Fruit fly (Drosophila melanogaster) whole organism, pupa: ENCODE measurements around the gene BCAS2.
"Not testable (repeated sequence)": the region's sequence is repeated elsewhere in the genome, so short reads cannot be mapped to it uniquely, and the experiment has no call there.

ENCODE experiments used
- CG10348 ChIP-seq: fragments of 200-800 bp; sonication (Bioruptor generic); IDR thresholded peaks from 2 replicates; pipeline ENCODE4 v1.3.6; 2022; ENCODE audit warnings: missing biosample characterization, missing genetic modification characterization
- CG12605 ChIP-seq: fragments of 200-800 bp; sonication (Bioruptor generic); IDR thresholded peaks from 2 replicates; pipeline ENCODE4 v1.3.6; 2022; ENCODE audit warnings: missing biosample characterization, missing genetic modification characterization
- CG13204 ChIP-seq: fragments of 200-800 bp; sonication (Bioruptor generic); optimal IDR thresholded peaks from 2 replicates; lab custom pipeline; 2018; ENCODE audit warnings: missing biosample characterization, mild to moderate bottlenecking, missing genetic modification characterization, moderate library complexity
- CG14655 ChIP-seq: fragments of 200-800 bp; sonication (Bioruptor generic); optimal IDR thresholded peaks from 3 replicates; lab custom pipeline; 2017; ENCODE audit warnings: mild to moderate bottlenecking, missing biosample characterization, missing genetic modification reagents, missing genetic modification characterization
- CG15710 ChIP-seq: fragments of 200-800 bp; sonication (Bioruptor generic); optimal IDR thresholded peaks from 2 replicates; lab custom pipeline; 2018; ENCODE audit warnings: missing biosample characterization, mild to moderate bottlenecking, missing genetic modification characterization, moderate library complexity
- CG17806 ChIP-seq: fragments of 200-800 bp; sonication (Bioruptor generic); optimal IDR thresholded peaks from 2 replicates; lab custom pipeline; 2018; ENCODE audit warnings: missing biosample characterization, mild to moderate bottlenecking, missing genetic modification characterization, moderate library complexity
- CG32121 ChIP-seq: fragments of 200-800 bp; sonication (Bioruptor generic); IDR thresholded peaks from 2 replicates; pipeline ENCODE4 v1.3.6; 2022; ENCODE audit warnings: missing biosample characterization, missing genetic modification characterization
- CG34367 ChIP-seq: fragments of 200-800 bp; sonication (Bioruptor generic); optimal IDR thresholded peaks from 2 replicates; lab custom pipeline; 2018; ENCODE audit warnings: missing biosample characterization, mild to moderate bottlenecking, missing genetic modification characterization
- CG4496 ChIP-seq: fragments of 200-800 bp; sonication (Bioruptor generic); IDR thresholded peaks from 3 replicates; pipeline ENCODE4 v1.3.6; 2022; ENCODE audit warnings: missing biosample characterization, missing genetic modification characterization
- CG8159 ChIP-seq: fragments of 200-800 bp; sonication (Bioruptor generic); optimal IDR thresholded peaks from 3 replicates; lab custom pipeline; 2018; ENCODE audit warnings: missing biosample characterization, mild to moderate bottlenecking, missing genetic modification characterization, moderate library complexity
- CG8301 ChIP-seq: fragments of 200-800 bp; sonication (Bioruptor generic); optimal IDR thresholded peaks from 2 replicates; lab custom pipeline; 2018; ENCODE audit warnings: missing biosample characterization, mild to moderate bottlenecking, missing genetic modification characterization
- CG9948 ChIP-seq: fragments of 200-800 bp; sonication (Bioruptor generic); optimal IDR thresholded peaks from 2 replicates; lab custom pipeline; 2018; ENCODE audit warnings: missing biosample characterization, mild to moderate bottlenecking, missing genetic modification characterization, moderate library complexity
- D1 ChIP-seq: fragments of 200-800 bp; sonication (Bioruptor generic); optimal IDR thresholded peaks from 2 replicates; lab custom pipeline; 2018; ENCODE audit warnings: missing biosample characterization, mild to moderate bottlenecking, missing genetic modification characterization, moderate library complexity
- EcR ChIP-seq: fragments of 200-800 bp; sonication (Bioruptor generic); optimal IDR thresholded peaks from 3 replicates; lab custom pipeline; 2019; ENCODE audit warnings: missing biosample characterization, missing genetic modification characterization, mild to moderate bottlenecking, moderate library complexity, missing genetic modification reagents
- Ets98B ChIP-seq: fragments of 200-800 bp; sonication (Bioruptor generic); IDR thresholded peaks from 2 replicates; pipeline ENCODE4 v1.3.6; 2022; ENCODE audit warnings: missing biosample characterization, missing genetic modification characterization
- Pif1A ChIP-seq: fragments of 200-800 bp; sonication (Bioruptor generic); optimal IDR thresholded peaks from 3 replicates; lab custom pipeline; 2016; ENCODE audit warnings: missing biosample characterization, missing genetic modification characterization
- Pif1B ChIP-seq: fragments of 200-800 bp; sonication (Bioruptor generic); optimal IDR thresholded peaks from 3 replicates; lab custom pipeline; 2016; ENCODE audit warnings: missing biosample characterization, missing genetic modification characterization
- Snoo ChIP-seq: fragments of 200-800 bp; sonication (Bioruptor generic); optimal IDR thresholded peaks from 3 replicates; lab custom pipeline; 2017; ENCODE audit warnings: missing biosample characterization, mild to moderate bottlenecking, missing genetic modification characterization, inconsistent platforms
- fd96Ca ChIP-seq: fragments of 200-800 bp; sonication (Bioruptor generic); IDR thresholded peaks from 3 replicates; pipeline ENCODE4 v1.3.6; 2022; ENCODE audit warnings: missing biosample characterization, missing genetic modification characterization
- gl ChIP-seq: fragments of 200-800 bp; sonication (Bioruptor generic); optimal IDR thresholded peaks from 2 replicates; lab custom pipeline; 2018; ENCODE audit warnings: missing biosample characterization, mild to moderate bottlenecking, missing genetic modification characterization
- rn ChIP-seq: fragments of 200-800 bp; sonication (Bioruptor generic); IDR thresholded peaks from 2 replicates; pipeline ENCODE4 v1.3.6; 2022; ENCODE audit warnings: missing biosample characterization, missing genetic modification characterization

Gene BCAS2

dm6 chr3R:27921982-27922672, at the start of gene BCAS2:
TSS of gene BCAS2 (minus strand) at chr3R:27922356.
- TF ChIP-seq Pif1A (GFP tag; lab: Kevin White, UChicago): no peak
- no peak for TF ChIP-seq CG34367
- TF ChIP-seq CG14655 (GFP tag; lab: Kevin White, UChicago): no peak
- no peak for TF ChIP-seq Ets98B (GFP tag; lab: Robert Waterston, UW)
- no peak for TF ChIP-seq CG9948 (tag; lab: Kevin White, UChicago)
- no peak for TF ChIP-seq CG17806 (tag; lab: Kevin White, UChicago)

- not testable (repeated sequence) for TF ChIP-seq CG4496 (GFP tag; lab: Robert Waterston, UW); gl; CG17806 (tag; lab: Kevin White, UChicago)
- TF ChIP-seq, all 21 proteins: peak for 0; not testable (repeated sequence) for 21
Measured at dm6 chr3R:27963119-27963518, 41.0 kb upstream of the BCAS2 start, which contains the start of the genes CG31131 and CG4849. TSS of gene CG31131 (minus strand) at chr3R:27963219. TSS of gene CG4849 (plus strand) at chr3R:27963415.

dm6 chr3R:27960473-27960872, 38.3 kb upstream of the BCAS2 start, which contains the start of gene CG31253:
TSS of gene CG31253 (minus strand) at chr3R:27960573.
- TF ChIP-seq Pif1B; CG15710 (tag; lab: Kevin White, UChicago); CG34367: not testable (repeated sequence)

- not testable (repeated sequence) for TF ChIP-seq gl; CG15710 (tag; lab: Kevin White, UChicago); CG14655 (GFP tag; lab: Kevin White, UChicago)
Measured at dm6 chr3R:27959145-27959544, 37.0 kb upstream of the BCAS2 start, which contains the start of the genes CG42487 and CG4884. TSS of gene CG42487 (minus strand) at chr3R:27959245. TSS of gene CG4884 (minus strand) at chr3R:27959245.

- TF ChIP-seq CG4496 (GFP tag; lab: Robert Waterston, UW): no peak
- no peak for TF ChIP-seq CG13204 (GFP tag; lab: Kevin White, UChicago)
- no peak for TF ChIP-seq Pif1B
- no peak for TF ChIP-seq EcR
- no peak for TF ChIP-seq CG14655 (GFP tag; lab: Kevin White, UChicago)
- no peak for TF ChIP-seq rn (GFP tag; lab: Robert Waterston, UW)
- no peak for TF ChIP-seq gl
- TF ChIP-seq fd96Ca: no peak
- TF ChIP-seq CG17806 (tag; lab: Kevin White, UChicago): no peak
- no peak for TF ChIP-seq CG34367
- no peak for TF ChIP-seq CG8301 (tag; lab: Kevin White, UChicago)
- TF ChIP-seq CG9948 (tag; lab: Kevin White, UChicago): no peak
- no peak for TF ChIP-seq Snoo (tag; lab: Kevin White, UChicago)
- TF ChIP-seq CG12605 (GFP tag; lab: Robert Waterston, UW): no peak
- TF ChIP-seq Ets98B (GFP tag; lab: Robert Waterston, UW): no peak
- no peak for TF ChIP-seq CG8159 (tag; lab: Kevin White, UChicago)
- TF ChIP-seq D1 (tag; lab: Kevin White, UChicago): no peak
- no peak for TF ChIP-seq CG15710 (tag; lab: Kevin White, UChicago)
Measured at dm6 chr3R:27957967-27958366, 35.8 kb upstream of the BCAS2 start.

dm6 chr3R:27954533-27954932, 32.4 kb upstream of the BCAS2 start, which contains the start of gene Nep7:
TSS of gene Nep7 (plus strand) at chr3R:27954917.
- no peak for TF ChIP-seq CG8159 (tag; lab: Kevin White, UChicago)
- TF ChIP-seq CG13204 (GFP tag; lab: Kevin White, UChicago): no peak
- TF ChIP-seq CG12605 (GFP tag; lab: Robert Waterston, UW): peak; percentile 48; the same call in 1 of the 2 replicates
- no peak for TF ChIP-seq D1 (tag; lab: Kevin White, UChicago)
- TF ChIP-seq CG32121 (GFP tag; lab: Robert Waterston, UW): peak; percentile 63; the same call in 1 of the 2 replicates
- peak; percentile 56; the same call in 2 of the 3 replicates for TF ChIP-seq CG4496 (GFP tag; lab: Robert Waterston, UW)
- peak; percentile 50; the same call in 1 of the 2 replicates for TF ChIP-seq Ets98B (GFP tag; lab: Robert Waterston, UW)
- TF ChIP-seq fd96Ca: peak; percentile 78

- TF ChIP-seq gl (no peak), CG15710 (tag; lab: Kevin White, UChicago) (no peak), CG9948 (tag; lab: Kevin White, UChicago) (no peak), CG10348 (GFP tag; lab: Robert Waterston, UW) (no peak), CG8301 (tag; lab: Kevin White, UChicago) (no peak), CG13204 (GFP tag; lab: Kevin White, UChicago) (no peak), CG12605 (GFP tag; lab: Robert Waterston, UW) (no peak), rn (GFP tag; lab: Robert Waterston, UW) (no peak), CG17806 (tag; lab: Kevin White, UChicago) (no peak), Ets98B (GFP tag; lab: Robert Waterston, UW) (no peak), Snoo (tag; lab: Kevin White, UChicago) (no peak), Pif1B (no peak)
Measured at dm6 chr3R:27953890-27954289, 31.7 kb upstream of the BCAS2 start, which contains the start of gene CG4951. TSS of gene CG4951 (minus strand) at chr3R:27954112.
